Fruit fly (Drosophila melanogaster) whole organism, embryonic: ENCODE measurements around the gene CG17906.

ENCODE experiments used
- Atf3 ChIP-seq: fragments of 200-800 bp; sonication (Bioruptor generic); optimal IDR thresholded peaks from 3 replicates; lab custom pipeline; 2016; ENCODE audit warnings: missing biosample characterization, missing genetic modification characterization
- B-H1 ChIP-seq: fragments of 200-800 bp; sonication (Bioruptor generic); IDR thresholded peaks from 3 replicates; pipeline ENCODE4 v1.3.6; 2022; ENCODE audit warnings: missing biosample characterization, missing genetic modification characterization
- CG10462 ChIP-seq: fragments of 200-800 bp; sonication (Bioruptor generic); optimal IDR thresholded peaks from 2 replicates; lab custom pipeline; 2016; ENCODE audit warnings: missing biosample characterization, missing genetic modification characterization
- CG11093 ChIP-seq: fragments of 200-800 bp; sonication (Bioruptor generic); IDR thresholded peaks from 3 replicates; pipeline ENCODE4 v1.3.6; 2022; ENCODE audit warnings: missing biosample characterization, missing genetic modification characterization
- CG11504 ChIP-seq: fragments of 200-800 bp; sonication (Bioruptor generic); optimal IDR thresholded peaks from 3 replicates; lab custom pipeline; 2019; ENCODE audit warnings: missing biosample characterization, mild to moderate bottlenecking, missing genetic modification characterization, moderate library complexity
- CG12236 ChIP-seq: fragments of 200-800 bp; sonication (Bioruptor generic); optimal IDR thresholded peaks from 2 replicates; lab custom pipeline; 2016; ENCODE audit warnings: missing biosample characterization, missing genetic modification characterization
- CG14667 ChIP-seq: fragments of 200-800 bp; sonication (Bioruptor generic); IDR thresholded peaks from 2 replicates; pipeline ENCODE4 v1.3.6; 2022; ENCODE audit warnings: missing biosample characterization, missing genetic modification characterization
- CG2199 ChIP-seq: fragments of 200-800 bp; sonication (Bioruptor generic); IDR thresholded peaks from 3 replicates; pipeline ENCODE4 v1.3.6; 2022; ENCODE audit warnings: missing biosample characterization, missing genetic modification characterization
- CG2202 ChIP-seq: fragments of 200-800 bp; sonication (Bioruptor generic); optimal IDR thresholded peaks from 2 replicates; lab custom pipeline; 2018; ENCODE audit warnings: missing biosample characterization, mild to moderate bottlenecking, missing genetic modification characterization
- CG31224 ChIP-seq: fragments of 200-800 bp; sonication (Bioruptor generic); IDR thresholded peaks from 2 replicates; pipeline ENCODE4 v1.3.6; 2022; ENCODE audit warnings: missing biosample characterization, missing genetic modification characterization
- CG3847 ChIP-seq: fragments of 200-800 bp; sonication (Bioruptor generic); IDR thresholded peaks from 2 replicates; pipeline ENCODE4 v1.3.6; 2022; ENCODE audit warnings: missing biosample characterization, missing genetic modification characterization
- CG4328 ChIP-seq: fragments of 200-800 bp; sonication (Bioruptor generic); optimal IDR thresholded peaks from 3 replicates; lab custom pipeline; 2017; ENCODE audit warnings: missing biosample characterization, missing genetic modification reagents, missing genetic modification characterization
- CG6765 ChIP-seq: fragments of 200-800 bp; sonication (Bioruptor generic); optimal IDR thresholded peaks from 3 replicates; lab custom pipeline; 2017; ENCODE audit warnings: missing biosample characterization, mild to moderate bottlenecking, missing genetic modification characterization
- CG6813 ChIP-seq: fragments of 200-800 bp; sonication (Bioruptor generic); optimal IDR thresholded peaks from 2 replicates; lab custom pipeline; 2017; ENCODE audit warnings: missing biosample characterization, missing genetic modification characterization, mild to moderate bottlenecking, moderate library complexity, missing genetic modification reagents
- CG7271 ChIP-seq: fragments of 200-800 bp; sonication (Bioruptor generic); optimal IDR thresholded peaks from 2 replicates; lab custom pipeline; 2018; ENCODE audit warnings: missing biosample characterization, mild to moderate bottlenecking, missing genetic modification characterization, moderate library complexity
- CG8924 ChIP-seq: fragments of 200-800 bp; optimal IDR thresholded peaks from 3 replicates; lab custom pipeline; 2019; ENCODE audit warnings: missing biosample characterization, mild to moderate bottlenecking, missing genetic modification characterization, moderate library complexity
- CG9727 ChIP-seq: fragments of 200-800 bp; sonication (Bioruptor generic); optimal IDR thresholded peaks from 3 replicates; lab custom pipeline; 2017; ENCODE audit warnings: missing biosample characterization, mild to moderate bottlenecking, missing genetic modification characterization
- CkIIα-i1 ChIP-seq: fragments of 200-800 bp; sonication (Bioruptor generic); IDR thresholded peaks from 2 replicates; pipeline ENCODE4 v1.3.6; 2022; ENCODE audit warnings: missing biosample characterization, missing genetic modification characterization
- Dbx ChIP-seq: fragments of 200-800 bp; sonication (Bioruptor generic); IDR thresholded peaks from 3 replicates; pipeline ENCODE4 v1.3.6; 2022; ENCODE audit warnings: missing biosample characterization, missing genetic modification characterization
- Dll ChIP-seq: fragments of 200-800 bp; sonication (Bioruptor generic); IDR thresholded peaks from 4 replicates; pipeline ENCODE4 v1.3.6; 2022; ENCODE audit warnings: missing biosample characterization, missing genetic modification characterization; ENCODE audit not compliant: partially characterized antibody
- HmgZ ChIP-seq: fragments of 200-800 bp; sonication (Bioruptor generic); optimal IDR thresholded peaks from 2 replicates; lab custom pipeline; 2018; ENCODE audit warnings: missing biosample characterization, mild to moderate bottlenecking, missing genetic modification characterization
- Myb ChIP-seq: fragments of 200-800 bp; sonication (Bioruptor generic); optimal IDR thresholded peaks from 2 replicates; lab custom pipeline; 2016; ENCODE audit warnings: missing biosample characterization, missing genetic modification characterization
- Poxn ChIP-seq: fragments of 200-800 bp; sonication (Bioruptor generic); IDR thresholded peaks from 2 replicates; pipeline ENCODE4 v1.3.6; 2022; ENCODE audit warnings: missing biosample characterization, missing genetic modification characterization
- Xbp1 ChIP-seq: fragments of 200-800 bp; sonication (Bioruptor generic); optimal IDR thresholded peaks from 3 replicates; lab custom pipeline; 2016; ENCODE audit warnings: missing biosample characterization, mild to moderate bottlenecking, missing genetic modification characterization
- ab ChIP-seq: fragments of 200-800 bp; sonication (Bioruptor generic); optimal IDR thresholded peaks from 2 replicates; lab custom pipeline; 2016; ENCODE audit warnings: missing biosample characterization, missing genetic modification characterization
- ac ChIP-seq: fragments of 200-800 bp; sonication (Bioruptor generic); optimal IDR thresholded peaks from 3 replicates; lab custom pipeline; 2017; ENCODE audit warnings: missing biosample characterization, mild to moderate bottlenecking, missing genetic modification characterization
- al ChIP-seq: fragments of 200-800 bp; sonication (Bioruptor generic); IDR thresholded peaks from 2 replicates; pipeline ENCODE4 v1.3.6; 2022; ENCODE audit warnings: missing biosample characterization, missing genetic modification characterization
- bigmax ChIP-seq: fragments of 200-800 bp; sonication (Bioruptor generic); optimal IDR thresholded peaks from 2 replicates; lab custom pipeline; 2018; ENCODE audit warnings: missing biosample characterization, mild to moderate bottlenecking, missing genetic modification characterization
- chn ChIP-seq: fragments of 200-800 bp; sonication (Bioruptor generic); optimal IDR thresholded peaks from 2 replicates; lab custom pipeline; 2016; ENCODE audit warnings: missing biosample characterization, missing genetic modification characterization
- corto ChIP-seq: fragments of 200-800 bp; sonication (Bioruptor generic); optimal IDR thresholded peaks from 2 replicates; lab custom pipeline; 2016; ENCODE audit warnings: missing biosample characterization, mild to moderate bottlenecking, missing genetic modification characterization, moderate library complexity
- crc ChIP-seq: fragments of 200-800 bp; sonication (Bioruptor generic); optimal IDR thresholded peaks from 2 replicates; lab custom pipeline; 2016; ENCODE audit warnings: missing biosample characterization, missing genetic modification characterization
- crol ChIP-seq: fragments of 200-800 bp; sonication (Bioruptor generic); IDR thresholded peaks from 2 replicates; pipeline ENCODE4 v1.3.6; 2022; ENCODE audit warnings: missing biosample characterization, missing genetic modification characterization
- crp ChIP-seq, 2 experiments: fragments of 200-800 bp; sonication (Bioruptor generic); optimal IDR thresholded peaks; 2 replicates in 1 of 2; 3 replicates in 1 of 2; lab custom pipeline; 2017; ENCODE audit warnings: missing biosample characterization in 2 of 2, missing genetic modification characterization in 2 of 2, mild to moderate bottlenecking in 1 of 2, moderate library complexity in 1 of 2
- dpn ChIP-seq, 2 experiments: fragments of 200-800 bp; sonication (Bioruptor generic); optimal IDR thresholded peaks; 3 replicates each; lab custom pipeline; 2016; ENCODE audit warnings: missing biosample characterization in 2 of 2, missing genetic modification characterization in 2 of 2
- ewg ChIP-seq: fragments of 200-800 bp; sonication (Bioruptor generic); optimal IDR thresholded peaks from 3 replicates; lab custom pipeline; 2017; ENCODE audit warnings: mild to moderate bottlenecking, missing biosample characterization, missing genetic modification reagents, missing genetic modification characterization
- gcm2 ChIP-seq: fragments of 200-800 bp; sonication (Bioruptor generic); optimal IDR thresholded peaks from 2 replicates; lab custom pipeline; 2016; ENCODE audit warnings: missing biosample characterization, missing genetic modification characterization
- gfzf ChIP-seq: fragments of 200-800 bp; sonication (Bioruptor generic); optimal IDR thresholded peaks from 2 replicates; lab custom pipeline; 2016; ENCODE audit warnings: missing biosample characterization, mild to moderate bottlenecking, missing genetic modification characterization, moderate library complexity
- grau ChIP-seq: fragments of 200-800 bp; optimal IDR thresholded peaks from 3 replicates; lab custom pipeline; 2019; ENCODE audit warnings: missing biosample characterization, mild to moderate bottlenecking, missing genetic modification characterization, moderate library complexity
- hth ChIP-seq: fragments of >200 bp; optimal IDR thresholded peaks from 2 replicates; lab custom pipeline; 2017; ENCODE audit warnings: inconsistent platforms
- kay ChIP-seq: fragments of 200-800 bp; sonication (Bioruptor generic); optimal IDR thresholded peaks from 2 replicates; lab custom pipeline; 2016; ENCODE audit warnings: missing biosample characterization, missing genetic modification characterization
- knrl ChIP-seq: fragments of 200-800 bp; sonication (Bioruptor generic); IDR thresholded peaks from 3 replicates; pipeline ENCODE4 v1.3.6; 2022; ENCODE audit warnings: missing biosample characterization, missing genetic modification characterization; ENCODE audit not compliant: partially characterized antibody
- lmd ChIP-seq: fragments of 200-800 bp; sonication (Bioruptor generic); IDR thresholded peaks from 2 replicates; pipeline ENCODE4 v1.3.6; 2022; ENCODE audit warnings: missing biosample characterization, missing genetic modification characterization
- mld ChIP-seq: fragments of 200-800 bp; sonication (Bioruptor generic); IDR thresholded peaks from 3 replicates; pipeline ENCODE4 v1.3.6; 2022; ENCODE audit warnings: missing biosample characterization, missing genetic modification characterization; ENCODE audit not compliant: partially characterized antibody
- nau ChIP-seq: fragments of 200-800 bp; sonication (Bioruptor generic); optimal IDR thresholded peaks from 3 replicates; lab custom pipeline; 2017; ENCODE audit warnings: missing biosample characterization, mild to moderate bottlenecking, missing genetic modification characterization, missing genetic modification reagents
- tna ChIP-seq: fragments of 200-800 bp; sonication (Bioruptor generic); IDR thresholded peaks from 2 replicates; pipeline ENCODE4 v1.3.6; 2022; ENCODE audit warnings: missing biosample characterization, missing genetic modification characterization; ENCODE audit not compliant: partially characterized antibody
- toy ChIP-seq: fragments of 200-800 bp; sonication (Bioruptor generic); IDR thresholded peaks from 2 replicates; pipeline ENCODE4 v1.3.6; 2022; ENCODE audit warnings: missing biosample characterization, missing genetic modification characterization
- unpg ChIP-seq: fragments of 200-800 bp; sonication (Bioruptor generic); optimal IDR thresholded peaks from 3 replicates; lab custom pipeline; 2018; ENCODE audit warnings: missing biosample characterization, mild to moderate bottlenecking, missing genetic modification characterization, moderate library complexity
- vvl ChIP-seq: fragments of 200-800 bp; sonication (Bioruptor generic); IDR thresholded peaks from 2 replicates; pipeline ENCODE4 v1.3.6; 2022; ENCODE audit warnings: missing biosample characterization, missing genetic modification characterization
- zen2 ChIP-seq: fragments of 200-800 bp; sonication (Bioruptor generic); IDR thresholded peaks from 3 replicates; pipeline ENCODE4 v1.3.6; 2022; ENCODE audit warnings: missing biosample characterization, missing genetic modification characterization; ENCODE audit not compliant: partially characterized antibody

CG17906 gene

DNA sequence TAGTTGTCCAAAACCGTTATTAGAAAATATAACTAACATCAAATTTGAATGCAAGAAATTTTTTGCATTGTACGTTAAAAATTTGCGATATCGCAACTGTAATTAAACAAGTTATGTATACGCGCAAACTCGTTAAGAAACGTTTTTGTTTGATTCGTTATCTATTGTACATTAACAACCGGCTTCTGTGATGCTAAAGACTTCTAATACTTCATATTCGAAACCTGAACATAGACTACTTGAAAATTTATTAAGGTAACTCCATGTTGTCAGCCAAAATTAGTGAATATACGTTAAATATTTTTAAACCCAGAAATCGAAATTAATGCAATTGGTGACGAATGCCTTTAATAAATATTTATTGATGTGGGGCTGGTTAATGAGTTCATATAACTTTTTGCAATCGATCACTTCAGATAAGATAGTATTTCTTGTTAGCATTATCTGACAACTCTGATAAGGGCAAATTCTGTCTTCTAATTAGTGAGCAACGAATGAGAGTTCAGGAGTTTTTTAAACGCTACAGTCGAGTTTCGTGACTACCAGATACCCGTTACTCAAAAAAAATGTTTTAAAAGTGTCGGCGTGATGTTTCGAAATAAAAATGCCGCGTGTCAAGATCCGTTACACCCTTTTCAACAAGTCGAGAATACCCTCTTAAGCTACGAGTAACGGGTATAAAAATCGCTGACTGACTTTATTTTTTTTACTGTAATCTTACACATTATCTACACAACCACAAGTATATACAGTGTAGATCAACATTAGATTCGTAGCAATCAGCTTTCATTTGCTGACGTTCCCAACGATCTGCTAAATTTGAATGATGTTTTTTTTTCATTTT, 41.8 kb upstream of the CG17906 start (continued):
- TF ChIP-seq al (GFP tag; lab: Robert Waterston, UW) (peak; percentile 25; the same call in 1 of the 2 replicates), unpg (GFP tag; lab: Kevin White, UChicago) (peak; percentile 42), crc (GFP tag; lab: Kevin White, UChicago) (no peak), Xbp1 (GFP tag; lab: Kevin White, UChicago) (peak; percentile 28), CkIIα-i1 (GFP tag; lab: Robert Waterston, UW) (no peak), tna (0 out of 2 replicates have a peak, but pooled peaks have one; percentile 10), CG6765 (GFP tag; lab: Kevin White, UChicago) (no peak), CG7271 (tag; lab: Kevin White, UChicago) (no peak), toy (GFP tag; lab: Robert Waterston, UW) (no peak), CG10462 (no peak), CG2199 (GFP tag; lab: Robert Waterston, UW) (peak; percentile 85), CG2202 (tag; lab: Kevin White, UChicago) (peak; percentile 27), zen2 (GFP tag; lab: Robert Waterston, UW) (no peak), CG11504 (tag; lab: Kevin White, UChicago) (peak; percentile 36), gfzf (GFP tag; lab: Kevin White, UChicago) (no peak), grau (peak; percentile 47), Dll (no peak), Poxn (GFP tag; lab: Robert Waterston, UW) (no peak), kay (GFP tag; lab: Kevin White, UChicago) (peak; percentile 30), gcm2 (peak; percentile 11), CG31224 (GFP tag; lab: Robert Waterston, UW) (0 out of 2 replicates have a peak, but pooled peaks have one; percentile 36), HmgZ (tag; lab: Kevin White, UChicago) (peak; percentile 40), dpn (GFP tag; optimal IDR thresholded peaks at IDR 0.05; lab: Kevin White, UChicago) (peak; percentile 25 to 69), B-H1 (peak; percentile 33; the same call in 1 of the 3 replicates), CG9727 (GFP tag; lab: Kevin White, UChicago) (peak; percentile 36), bigmax (no peak), hth (lab: Kevin White, UChicago) (no peak), CG12236 (no peak), nau (GFP tag; lab: Kevin White, UChicago) (peak; percentile 11), CG6813 (GFP tag; lab: Kevin White, UChicago) (peak; percentile 9), lmd (GFP tag; lab: Robert Waterston, UW) (peak; percentile 60), knrl (GFP tag; lab: Robert Waterston, UW) (no peak; the same call in 2 of the 3 replicates), chn (GFP tag; lab: Kevin White, UChicago) (peak; percentile 64), crol (GFP tag; lab: Robert Waterston, UW) (no peak), Dbx (peak; percentile 41; the same call in 1 of the 3 replicates), ewg (GFP tag; lab: Kevin White, UChicago) (no peak), CG11093 (no peak), ab (no peak), ac (no peak), corto (GFP tag; lab: Kevin White, UChicago) (no peak), CG14667 (no peak), Myb (GFP tag; lab: Kevin White, UChicago) (peak; percentile 91), Atf3 (GFP tag; lab: Kevin White, UChicago) (no peak), vvl (GFP tag; lab: Robert Waterston, UW) (peak; percentile 58), CG3847 (GFP tag; lab: Robert Waterston, UW) (peak; percentile 37; the same call in 1 of the 2 replicates), crp (GFP tag; optimal IDR thresholded peaks at IDR 0.05; lab: Kevin White, UChicago) (no peak), CG8924 (tag; lab: Kevin White, UChicago) (peak; percentile 34), CG4328 (GFP tag; lab: Kevin White, UChicago) (peak; percentile 15), mld (no peak)
